Fruit fly (Drosophila melanogaster): Measurements from ENCODE around the gene CG1636.

CG1636 gene

dm6 chrX:8271363-8272061 is 1.7 kb upstream of the CG1636 start, which contains the start of gene Corp (continued):
- TF ChIP-seq Awh (GFP tag; IDR thresholded peaks at IDR 0.05) = 0 out of 2 replicates have a peak, but pooled peaks have one; percentile 11
- no peak for TF ChIP-seq NFAT (GFP tag; IDR thresholded peaks at IDR 0.05)
- peak; percentile 22 for TF ChIP-seq HLHmδ (GFP tag; optimal IDR thresholded peaks at IDR 0.05)
- no peak for TF ChIP-seq ap (GFP tag; IDR thresholded peaks at IDR 0.05)
- no peak for TF ChIP-seq CG3163 (GFP tag; optimal IDR thresholded peaks at IDR 0.05)
- TF ChIP-seq CG10209 (GFP tag; optimal IDR thresholded peaks at IDR 0.05) = peak; percentile 13
- TF ChIP-seq Bteb2 (GFP tag; optimal IDR thresholded peaks at IDR 0.05) = no peak
- TF ChIP-seq CG1792 (GFP tag; optimal IDR thresholded peaks at IDR 0.05) = no peak
- TF ChIP-seq knrl (GFP tag; IDR thresholded peaks at IDR 0.05; ENCODE audit: partially characterized antibody) = no peak
- no peak for TF ChIP-seq ERR (GFP tag; optimal IDR thresholded peaks at IDR 0.05)
- no peak for TF ChIP-seq zfh1 (GFP tag; IDR thresholded peaks at IDR 0.05)
- no peak for TF ChIP-seq Gug (GFP tag; IDR thresholded peaks at IDR 0.05)
- TF ChIP-seq eve (GFP tag; optimal IDR thresholded peaks at IDR 0.05) = no peak
- TF ChIP-seq CG13287 (GFP tag; IDR thresholded peaks at IDR 0.05; ENCODE audit: partially characterized antibody) = no peak
- no peak for TF ChIP-seq CG12104 (GFP tag; optimal IDR thresholded peaks at IDR 0.05)
- peak; percentile 43 for TF ChIP-seq lmd (GFP tag; IDR thresholded peaks at IDR 0.05)
- no peak for TF ChIP-seq CG10321 (GFP tag; IDR thresholded peaks at IDR 0.05)
- no peak for TF ChIP-seq cwo (GFP tag; optimal IDR thresholded peaks at IDR 0.05)
- TF ChIP-seq CG7987 (GFP tag; optimal IDR thresholded peaks at IDR 0.05) = no peak
- TF ChIP-seq Dek (tag; optimal IDR thresholded peaks at IDR 0.05) = no peak
- no peak for TF ChIP-seq Rfx (GFP tag; IDR thresholded peaks at IDR 0.05)
- no peak for TF ChIP-seq CG5953 (GFP tag; IDR thresholded peaks at IDR 0.05)
- TF ChIP-seq GATAe (GFP tag; conservative IDR thresholded peaks at IDR 0.05) = no peak
- peak; percentile 56 for TF ChIP-seq CG12391 (tag; optimal IDR thresholded peaks at IDR 0.05)
- peak; percentile 14 for TF ChIP-seq CG30403 (GFP tag; optimal IDR thresholded peaks at IDR 0.05)
- TF ChIP-seq C15 (GFP tag; IDR thresholded peaks at IDR 0.05) = no peak
- no peak for TF ChIP-seq fd102C (GFP tag; optimal IDR thresholded peaks at IDR 0.05)
- peak; percentile 16 for TF ChIP-seq Deaf1 (tag; optimal IDR thresholded peaks at IDR 0.05)
- TF ChIP-seq btn (GFP tag; optimal IDR thresholded peaks at IDR 0.05) = no peak
- TF ChIP-seq shn (GFP tag; optimal IDR thresholded peaks at IDR 0.05) = no peak
- TF ChIP-seq croc (GFP tag; conservative IDR thresholded peaks at IDR 0.05) = no peak
- TF ChIP-seq CG7839 (tag; optimal IDR thresholded peaks at IDR 0.05) = peak; percentile 38
- TF ChIP-seq CG14050 (GFP tag; IDR thresholded peaks at IDR 0.05) = no peak
- TF ChIP-seq fd96Cb (tag; optimal IDR thresholded peaks at IDR 0.05) = peak; percentile 34
- TF ChIP-seq CG30020 (tag; optimal IDR thresholded peaks at IDR 0.05) = no peak
- TF ChIP-seq CG6272 (GFP tag; IDR thresholded peaks at IDR 0.05) = no peak
- no peak for TF ChIP-seq Myb (GFP tag; optimal IDR thresholded peaks at IDR 0.05)
- TF ChIP-seq emc (GFP tag; optimal IDR thresholded peaks at IDR 0.05) = no peak
- TF ChIP-seq ato (GFP tag; IDR thresholded peaks at IDR 0.05; ENCODE audit: partially characterized antibody) = no peak
- TF ChIP-seq CG33213 (GFP tag; optimal IDR thresholded peaks at IDR 0.05) = no peak
- TF ChIP-seq tio (GFP tag; optimal IDR thresholded peaks at IDR 0.05) = no peak
- no peak for TF ChIP-seq Adf1 (GFP tag; IDR thresholded peaks at IDR 0.05)
- peak; percentile 4 for TF ChIP-seq ewg (GFP tag; optimal IDR thresholded peaks at IDR 0.05)
- no peak for TF ChIP-seq pum (GFP tag; optimal IDR thresholded peaks at IDR 0.05)
- no peak for TF ChIP-seq Spps (tag; optimal IDR thresholded peaks at IDR 0.05)
- no peak for TF ChIP-seq inv (GFP tag; IDR thresholded peaks at IDR 0.05; ENCODE audit: partially characterized antibody)
- TF ChIP-seq Hey (tag; optimal IDR thresholded peaks at IDR 0.05) = no peak
- no peak for TF ChIP-seq mirr (GFP tag; optimal IDR thresholded peaks at IDR 0.05)
- no peak for TF ChIP-seq wek (GFP tag; optimal IDR thresholded peaks at IDR 0.05)
- TF ChIP-seq CG4360 (GFP tag; IDR thresholded peaks at IDR 0.05) = peak; percentile 73
- TF ChIP-seq CG9797 (GFP tag; optimal IDR thresholded peaks at IDR 0.05) = no peak
